Worm (Caenorhabditis elegans) whole organism, L2 larva: ENCODE measurements around the gene her-1.

Experiments
- egl-27 ChIP-seq: sonication (generic microtip); optimal IDR thresholded peaks from 3 replicates; lab custom pipeline; 2017; ENCODE audit warnings: missing biosample characterization, missing genetic modification reagents, missing genetic modification characterization
- elt-3 ChIP-seq: sonication (generic microtip); optimal IDR thresholded peaks from 2 replicates; lab custom pipeline; 2017; ENCODE audit warnings: missing biosample characterization, missing genetic modification characterization
- lin-13 ChIP-seq: fragments of 150-350 bp; optimal IDR thresholded peaks from 2 replicates; lab custom pipeline; 2014; ENCODE audit warnings: missing biosample characterization, missing genetic modification reagents, missing genetic modification characterization
- nhr-11 ChIP-seq: fragments of 150-350 bp; optimal IDR thresholded peaks from 2 replicates; lab custom pipeline; 2014; ENCODE audit warnings: missing biosample characterization, missing genetic modification characterization
- snpc-4 ChIP-seq: fragments of 150-350 bp; optimal IDR thresholded peaks from 2 replicates; lab custom pipeline; 2014; ENCODE audit warnings: missing biosample characterization, missing genetic modification characterization
- unc-62 ChIP-seq: fragments of 150-350 bp; optimal IDR thresholded peaks from 2 replicates; lab custom pipeline; 2014; ENCODE audit warnings: missing biosample characterization, missing genetic modification reagents, missing genetic modification characterization
- ztf-4 ChIP-seq: fragments of 150-350 bp; optimal IDR thresholded peaks from 2 replicates; lab custom pipeline; 2014; ENCODE audit warnings: missing biosample characterization, missing genetic modification characterization

DNA sequence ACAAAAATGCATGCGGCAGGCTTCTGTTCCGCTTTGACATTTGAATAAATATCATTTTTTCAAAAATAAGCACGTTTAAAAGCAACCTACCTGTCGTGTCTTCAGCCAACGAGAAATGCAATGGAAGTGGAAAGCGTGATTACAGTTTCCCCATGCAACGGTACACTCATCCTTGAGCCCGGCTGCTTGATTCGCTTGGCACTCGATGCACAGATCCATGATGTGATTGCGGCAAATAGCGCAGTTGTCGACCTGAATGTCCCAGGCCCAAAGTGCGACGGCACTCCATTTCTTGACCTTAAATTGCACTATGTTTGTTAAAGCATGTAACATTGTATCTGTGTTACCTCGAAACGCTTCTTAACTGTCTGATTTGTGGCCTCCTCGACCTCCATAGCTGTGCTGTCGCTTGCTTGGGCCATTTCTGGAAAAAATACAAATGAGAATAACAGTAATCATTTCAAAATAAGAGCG is 6.7 kb upstream of the her-1 start, which contains the start of gene rbx-1:
- TF ChIP-seq lin-13 (no peak), elt-3 (tag; lab: Kevin White, UChicago) (no peak), egl-27 (no peak), snpc-4 (tag; lab: Kevin White, UChicago) (no peak), unc-62 (GFP tag; lab: Kevin White, UChicago) (no peak), ztf-4 (no peak), nhr-11 (no peak)
